Worm (Caenorhabditis elegans) whole organism, midembryonic: Measurements from ENCODE around the gene pcp-4.

Experiments used
- T22C8.4 ChIP-seq: fragments of 200-800 bp; sonication (Bioruptor generic); IDR thresholded peaks from 2 replicates; pipeline ENCODE4 v1.3.6; 2022; ENCODE audit warnings: missing genetic modification characterization, missing compliant biosample characterization
- cog-1 ChIP-seq: sonication (generic microtip); optimal IDR thresholded peaks from 2 replicates; lab custom pipeline; 2016; ENCODE audit warnings: missing genetic modification characterization, missing compliant biosample characterization
- flt-1 ChIP-seq: fragments of 200-800 bp; sonication (Bioruptor generic); IDR thresholded peaks from 2 replicates; pipeline ENCODE4 v1.3.6; 2022; ENCODE audit warnings: missing genetic modification characterization, missing compliant biosample characterization
- klf-2 ChIP-seq: fragments of 200-800 bp; sonication (Bioruptor generic); conservative IDR thresholded peaks from 2 replicates; pipeline ENCODE4 v1.3.6; 2022; ENCODE audit warnings: missing genetic modification reagents, missing genetic modification characterization, missing compliant biosample characterization
- med-1 ChIP-seq: sonication (generic microtip); optimal IDR thresholded peaks from 2 replicates; lab custom pipeline; 2017; ENCODE audit warnings: missing genetic modification characterization, mild to moderate bottlenecking, missing compliant biosample characterization, antibody characterized with exemption, missing genetic modification reagents; ENCODE audit not compliant: insufficient read depth
- ref-1 ChIP-seq: fragments of 200-800 bp; sonication (Bioruptor generic); conservative IDR thresholded peaks from 2 replicates; pipeline ENCODE4 v1.3.6; 2022; ENCODE audit warnings: missing genetic modification reagents, missing genetic modification characterization, missing compliant biosample characterization
- ztf-23 ChIP-seq: fragments of 200-800 bp; sonication (Bioruptor generic); IDR thresholded peaks from 2 replicates; pipeline ENCODE4 v1.3.6; 2022; ENCODE audit warnings: missing genetic modification reagents, missing genetic modification characterization, missing compliant biosample characterization

DNA sequence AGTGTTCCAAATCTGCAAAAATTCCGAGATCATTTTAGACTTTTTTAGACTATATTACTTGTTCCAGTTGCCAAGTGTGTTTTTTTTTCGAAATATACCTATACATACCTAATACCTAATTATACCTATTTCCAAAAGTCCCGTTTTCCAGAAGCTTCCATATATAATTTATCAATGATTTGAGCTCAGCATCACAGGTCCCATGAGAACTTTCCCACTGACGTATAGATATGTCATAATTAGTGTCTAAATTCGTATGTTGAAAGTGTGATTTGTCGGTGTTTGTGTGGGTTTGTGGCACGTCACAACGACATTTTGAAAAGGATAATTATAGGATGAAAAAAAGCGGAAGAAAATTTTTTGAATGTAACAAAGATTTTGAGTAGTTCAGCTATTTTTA, 25.3 kb downstream of the pcp-4 start:
- no peak for TF ChIP-seq med-1 (GFP tag; lab: Kevin White, UChicago)
- no peak for TF ChIP-seq flt-1 (GFP tag; lab: Robert Waterston, UW)
- TF ChIP-seq T22C8.4 (GFP tag; lab: Robert Waterston, UW), result no peak
- no peak for TF ChIP-seq ref-1 (GFP tag; lab: Robert Waterston, UW)
- TF ChIP-seq klf-2 (GFP tag; lab: Robert Waterston, UW), result no peak
- no peak for TF ChIP-seq ztf-23
- no peak for TF ChIP-seq cog-1 (tag; lab: Kevin White, UChicago)
